Worm (Caenorhabditis elegans): ENCODE data around the gene Y53F4B.27.
"Not testable (repeated sequence)": the region's sequence is repeated elsewhere in the genome, so short reads cannot be mapped to it uniquely, and the experiment has no call there.

Y53F4B.27 gene

ce11 chrII:15165681-15166235 lies 20.1 kb downstream of the Y53F4B.27 start, which contains the start of gene gst-27 (continued):
- TF ChIP-seq hlh-6 (tag; optimal IDR thresholded peaks at IDR 0.05) (peak; percentile 86), hlh-13 (GFP tag; optimal IDR thresholded peaks at IDR 0.05) (peak; percentile 69), ceh-14 (tag; optimal IDR thresholded peaks at IDR 0.05) (peak; percentile 59), ttx-3 (tag; optimal IDR thresholded peaks at IDR 0.05) (peak; percentile 74), fkh-6 (tag; optimal IDR thresholded peaks at IDR 0.05) (peak; percentile 79), nhr-232 (tag; optimal IDR thresholded peaks at IDR 0.05) (peak; percentile 74), pha-4 (tag; optimal IDR thresholded peaks at IDR 0.05) (no peak), ceh-2 (tag; optimal IDR thresholded peaks at IDR 0.05) (peak; percentile 48), che-1 (tag; optimal IDR thresholded peaks at IDR 0.05) (peak; percentile 82), gmeb-2 (tag; optimal IDR thresholded peaks at IDR 0.05) (peak; percentile 76), elt-4 (tag; optimal IDR thresholded peaks at IDR 0.05) (no peak), ceh-19 (GFP tag; optimal IDR thresholded peaks at IDR 0.05) (peak; percentile 86), pros-1 (tag; optimal IDR thresholded peaks at IDR 0.05) (peak; percentile 57), hlh-30 (tag; optimal IDR thresholded peaks at IDR 0.05; ENCODE audit: insufficient read depth) (peak; percentile 52), nhr-11 (tag; optimal IDR thresholded peaks at IDR 0.05) (no peak), ceh-48 (tag; optimal IDR thresholded peaks at IDR 0.05) (peak; percentile 71), ceh-34 (tag; optimal IDR thresholded peaks at IDR 0.05) (peak; percentile 81), eyg-1 (tag; optimal IDR thresholded peaks at IDR 0.05) (peak; percentile 2), ceh-9 (tag; optimal IDR thresholded peaks at IDR 0.05) (no peak), unc-3 (GFP tag; conservative IDR thresholded peaks at IDR 0.05) (peak; percentile 52; the same call in 1 of the 2 replicates), unc-3 (tag; optimal IDR thresholded peaks at IDR 0.05) (peak; percentile 24), odd-2 (tag; optimal IDR thresholded peaks at IDR 0.05) (peak; percentile 50), hlh-8 (tag; optimal IDR thresholded peaks at IDR 0.05) (peak; percentile 68), dmd-4 (tag; optimal IDR thresholded peaks at IDR 0.05; ENCODE audit: borderline replicate concordance) (peak; percentile 53), unc-55 (GFP tag; optimal IDR thresholded peaks at IDR 0.05) (peak; percentile 18), ets-4 (tag; optimal IDR thresholded peaks at IDR 0.05) (peak; percentile 58), pax-1 (tag; optimal IDR thresholded peaks at IDR 0.05) (no peak), dve-1 (tag; optimal IDR thresholded peaks at IDR 0.05) (peak; percentile 86), sdc-2 (tag; optimal IDR thresholded peaks at IDR 0.05) (peak; percentile 74), unc-86 (tag; optimal IDR thresholded peaks at IDR 0.05) (peak; percentile 69), sox-2 (GFP tag; IDR thresholded peaks at IDR 0.05) (peak; percentile 74), pha-2 (tag; optimal IDR thresholded peaks at IDR 0.05) (peak; percentile 54), elt-2 (tag; optimal IDR thresholded peaks at IDR 0.05) (peak; percentile 84)

- no peak for TF ChIP-seq hlh-8 (tag; optimal IDR thresholded peaks at IDR 0.05)
- no peak for TF ChIP-seq mec-3 (tag; optimal IDR thresholded peaks at IDR 0.05; ENCODE audit: borderline replicate concordance)
- TF ChIP-seq nfya-1 (tag; optimal IDR thresholded peaks at IDR 0.05) = no peak
These were observed 21.6 kb downstream of the Y53F4B.27 start, which contains the start of gene gst-28 for ce11 chrII:15167340-15167739. TSS of gene gst-28 (minus strand) at chrII:15167577.

ce11 chrII:15169811-15170282 lies 24.2 kb downstream of the Y53F4B.27 start, which contains the start of gene gst-29:
TSS of gene gst-29 (minus strand) at chrII:15169861.
- TF ChIP-seq unc-86 (tag; optimal IDR thresholded peaks at IDR 0.05) (no peak), hlh-30 (tag; optimal IDR thresholded peaks at IDR 0.05; ENCODE audit: insufficient read depth) (no peak)

ce11 chrII:15171816-15172215 lies 26.1 kb downstream of the Y53F4B.27 start, which contains the start of gene gst-39:
TSS of gene gst-39 (minus strand) at chrII:15171916.
- not testable (repeated sequence) for TF ChIP-seq pha-2 (tag; optimal IDR thresholded peaks at IDR 0.05); rnt-1 (tag; optimal IDR thresholded peaks at IDR 0.05); unc-3 (GFP tag; conservative IDR thresholded peaks at IDR 0.05); unc-3 (tag; optimal IDR thresholded peaks at IDR 0.05)
